Fruit fly (Drosophila melanogaster) whole organism, wandering third instar larva: ENCODE data around the gene Gr21a.

Experiments used
- CrebA ChIP-seq: fragments of 200-800 bp; sonication (Bioruptor generic); optimal IDR thresholded peaks from 2 replicates; lab custom pipeline; 2016; ENCODE audit warnings: missing biosample characterization, mild to moderate bottlenecking, missing genetic modification characterization, borderline replicate concordance
- Hr78 ChIP-seq: fragments of >200 bp; optimal IDR thresholded peaks from 2 replicates; lab custom pipeline; 2017; ENCODE audit warnings: missing biosample characterization, missing genetic modification characterization
- Hr83 ChIP-seq: fragments of 200-300 bp; sonication (Bioruptor generic); optimal IDR thresholded peaks from 2 replicates; lab custom pipeline; 2016; ENCODE audit warnings: missing biosample characterization, mild to moderate bottlenecking, missing genetic modification characterization, moderate library complexity; ENCODE audit not compliant: poor library complexity, severe bottlenecking
- Vsx2 ChIP-seq: fragments of 200-300, 225-300 bp; sonication (Bioruptor generic); optimal IDR thresholded peaks from 2 replicates; lab custom pipeline; 2018; ENCODE audit warnings: missing biosample characterization, missing genetic modification characterization; ENCODE audit not compliant: partially characterized antibody
- dl ChIP-seq, 2 experiments: fragments of 175-275, 200-275 bp in 1 of 2; fragments of 200-275 bp in 1 of 2; sonication (Bioruptor generic); optimal IDR thresholded peaks; lab custom pipeline; 2018; ENCODE audit warnings: mild to moderate bottlenecking in 2 of 2, missing biosample characterization in 2 of 2, missing genetic modification characterization in 2 of 2, moderate library complexity in 2 of 2; ENCODE audit not compliant: partially characterized antibody in 2 of 2, insufficient read depth in 1 of 2
- dsf ChIP-seq: sonication (Bioruptor generic); optimal IDR thresholded peaks from 2 replicates; lab custom pipeline; 2016; ENCODE audit warnings: missing biosample characterization, missing genetic modification characterization, borderline replicate concordance
- h ChIP-seq: fragments of 200-800 bp; sonication (Bioruptor generic); optimal IDR thresholded peaks from 3 replicates; lab custom pipeline; 2016; ENCODE audit warnings: missing biosample characterization, mild to moderate bottlenecking, missing genetic modification characterization
- pan ChIP-seq: fragments of >200 bp; optimal IDR thresholded peaks from 2 replicates; lab custom pipeline; 2017
- psq ChIP-seq: fragments of 200-800 bp; sonication (Bioruptor generic); optimal IDR thresholded peaks from 3 replicates; lab custom pipeline; 2017; ENCODE audit warnings: missing biosample characterization, mild to moderate bottlenecking, missing genetic modification characterization, moderate library complexity
- usp ChIP-seq: fragments of >200 bp; optimal IDR thresholded peaks from 2 replicates; lab custom pipeline; 2017; ENCODE audit warnings: missing biosample characterization, missing genetic modification characterization

- TF ChIP-seq h (GFP tag; lab: Kevin White, UChicago) = no peak
- TF ChIP-seq usp = no peak
- TF ChIP-seq Hr83 (GFP tag; lab: Kevin White, UChicago) = no peak
- no peak for TF ChIP-seq Hr78
- no peak for TF ChIP-seq CrebA (GFP tag; lab: Kevin White, UChicago)
- no peak for TF ChIP-seq pan
- TF ChIP-seq psq (GFP tag; lab: Kevin White, UChicago) = no peak
- no peak for TF ChIP-seq Vsx2
- TF ChIP-seq dsf = no peak
- TF ChIP-seq dl (GFP tag; optimal IDR thresholded peaks at IDR 0.05; lab: Kevin White, UChicago; ENCODE audit: insufficient read depth in 1 of 2, partially characterized antibody in 2 of 2) = no peak
These were observed 34.5 kb upstream of the Gr21a start for dm6 chr2L:745785-746184.
